Worm (Caenorhabditis elegans): ENCODE results near the gene arp-6.

Gene arp-6

ce11 chrII:8015483-8015938, 21.6 kb downstream of the arp-6 start (continued):
- TF ChIP-seq mcd-1 (GFP tag; IDR thresholded peaks at IDR 0.05) (peak; percentile 89), mxl-1 (tag; optimal IDR thresholded peaks at IDR 0.05) (no peak), C06A6.2 (GFP tag; conservative IDR thresholded peaks at IDR 0.05) (no peak), D2030.7 (GFP tag; IDR thresholded peaks at IDR 0.05) (peak; percentile 92), efl-1 (GFP tag; optimal IDR thresholded peaks at IDR 0.05) (peak; percentile 97), rcor-1 (GFP tag; IDR thresholded peaks at IDR 0.05) (peak; percentile 87), ceh-91 (GFP tag; IDR thresholded peaks at IDR 0.05) (peak; percentile 95), tbp1 (GFP tag; optimal IDR thresholded peaks at IDR 0.05) (peak; percentile 50), let-607 (tag; optimal IDR thresholded peaks at IDR 0.05) (no peak), zim-3 (tag; optimal IDR thresholded peaks at IDR 0.05) (no peak), ccch-3 (GFP tag; optimal IDR thresholded peaks at IDR 0.05) (no peak), repo-1 (tag; optimal IDR thresholded peaks at IDR 0.05) (peak; percentile 69), mes-4 (tag; optimal IDR thresholded peaks at IDR 0.05) (no peak), madf-3 (GFP tag; IDR thresholded peaks at IDR 0.05) (0 out of 2 replicates have a peak, but pooled peaks have one; percentile 73), nhr-27 (tag; optimal IDR thresholded peaks at IDR 0.05) (no peak), F55B11.4 (tag; optimal IDR thresholded peaks at IDR 0.05; ENCODE audit: borderline replicate concordance, insufficient read depth) (no peak), ceh-58 (GFP tag; IDR thresholded peaks at IDR 0.05) (no peak), lin-40 (tag; optimal IDR thresholded peaks at IDR 0.05) (peak; percentile 31), athp-1 (tag; optimal IDR thresholded peaks at IDR 0.05) (peak; percentile 88), bed-2 (GFP tag; IDR thresholded peaks at IDR 0.05) (no peak), snpc-1.3 (tag; optimal IDR thresholded peaks at IDR 0.05; ENCODE audit: insufficient read depth) (no peak), ztf-25 (GFP tag; IDR thresholded peaks at IDR 0.05) (no peak), K11D2.4 (GFP tag; IDR thresholded peaks at IDR 0.05) (peak; percentile 54; the same call in 1 of the 2 replicates), hlh-12 (tag; optimal IDR thresholded peaks at IDR 0.05) (no peak), die-1 (tag; optimal IDR thresholded peaks at IDR 0.05) (peak; percentile 20), gei-17 (GFP tag; optimal IDR thresholded peaks at IDR 0.05) (no peak), ztf-26 (tag; optimal IDR thresholded peaks at IDR 0.05) (peak; percentile 77), ztf-28 (GFP tag; IDR thresholded peaks at IDR 0.05) (0 out of 2 replicates have a peak, but pooled peaks have one; percentile 29), attf-5 (GFP tag; optimal IDR thresholded peaks at IDR 0.05) (peak; percentile 26), ceh-100 (GFP tag; IDR thresholded peaks at IDR 0.05) (peak; percentile 39; the same call in 1 of the 2 replicates), cebp-1 (GFP tag; IDR thresholded peaks at IDR 0.05) (no peak), cebp-1 (tag; optimal IDR thresholded peaks at IDR 0.05) (peak; percentile 63), pha-4 (tag; optimal IDR thresholded peaks at IDR 0.05) (peak; percentile 14), hlh-26 (GFP tag; conservative IDR thresholded peaks at IDR 0.05) (no peak), aptf-3 (GFP tag; IDR thresholded peaks at IDR 0.05) (no peak), C17E4.6 (GFP tag; IDR thresholded peaks at IDR 0.05) (peak; percentile 73; the same call in 1 of the 2 replicates), F23B12.7 (tag; optimal IDR thresholded peaks at IDR 0.05; ENCODE audit: insufficient read depth) (no peak), nhr-90 (tag; optimal IDR thresholded peaks at IDR 0.05) (peak; percentile 22), madf-8 (GFP tag; conservative IDR thresholded peaks at IDR 0.05) (peak; percentile 93), lin-26 (GFP tag; IDR thresholded peaks at IDR 0.05) (no peak), hrde-1 (tag; optimal IDR thresholded peaks at IDR 0.05; ENCODE audit: borderline replicate concordance) (peak; percentile 39), egrh-3 (GFP tag; IDR thresholded peaks at IDR 0.05) (no peak), B0261.1 (tag; optimal IDR thresholded peaks at IDR 0.05) (no peak), mel-28 (tag; optimal IDR thresholded peaks at IDR 0.05; ENCODE audit: borderline replicate concordance) (no peak), madf-6 (GFP tag; IDR thresholded peaks at IDR 0.05) (peak; percentile 97), him-1 (tag; optimal IDR thresholded peaks at IDR 0.05) (peak; percentile 45)
